Fruit fly (Drosophila melanogaster): Measurements from ENCODE around the gene CG9592.

dm6 chr3L:14513286-14513685 is 4.3 kb upstream of the CG9592 start:
- no peak for TF ChIP-seq Vsx2 (GFP tag; optimal IDR thresholded peaks at IDR 0.05; ENCODE audit: partially characterized antibody)
- TF ChIP-seq Hnf4 (GFP tag; optimal IDR thresholded peaks at IDR 0.05): no peak
- peak; percentile 6 for TF ChIP-seq brk (GFP tag; optimal IDR thresholded peaks at IDR 0.05)
- no peak for TF ChIP-seq pan (optimal IDR thresholded peaks at IDR 0.05)
- no peak for TF ChIP-seq usp (GFP tag; optimal IDR thresholded peaks at IDR 0.05)
- TF ChIP-seq h (GFP tag; optimal IDR thresholded peaks at IDR 0.05): no peak
- no peak for TF ChIP-seq sage (GFP tag; optimal IDR thresholded peaks at IDR 0.05)
- TF ChIP-seq psq (GFP tag; optimal IDR thresholded peaks at IDR 0.05): no peak
- no peak for TF ChIP-seq GATAd (GFP tag; optimal IDR thresholded peaks at IDR 0.05)
- no peak for TF ChIP-seq jim (GFP tag; optimal IDR thresholded peaks at IDR 0.05)
- TF ChIP-seq woc (GFP tag; optimal IDR thresholded peaks at IDR 0.05): no peak
- TF ChIP-seq Hr83 (GFP tag; optimal IDR thresholded peaks at IDR 0.05; ENCODE audit: poor library complexity, severe bottlenecking): no peak
- no peak for TF ChIP-seq Sp1 (GFP tag; optimal IDR thresholded peaks at IDR 0.05)

Data from whole organism, wandering third instar larva.